Worm (Caenorhabditis elegans): ENCODE measurements around the gene F54F2.7.
A peak's percentile ranks its signal among the peaks of the same experiment; 100 is the strongest.

F54F2.7 gene

ce11 chrIII:8805815-8806214 lies 1.3 kb downstream of the F54F2.7 start:
- no peak for TF ChIP-seq unc-86 (tag; optimal IDR thresholded peaks at IDR 0.05)

- TF ChIP-seq madf-2 (tag; optimal IDR thresholded peaks at IDR 0.05) (no peak), F13H6.1 (tag; optimal IDR thresholded peaks at IDR 0.05) (peak; percentile 96), elt-4 (tag; optimal IDR thresholded peaks at IDR 0.05) (no peak), sdc-2 (tag; optimal IDR thresholded peaks at IDR 0.05) (peak; percentile 67), unc-3 (GFP tag; conservative IDR thresholded peaks at IDR 0.05) (no peak), unc-3 (tag; optimal IDR thresholded peaks at IDR 0.05) (no peak), hlh-8 (tag; optimal IDR thresholded peaks at IDR 0.05) (peak; percentile 78), fkh-10 (GFP tag; optimal IDR thresholded peaks at IDR 0.05) (peak; percentile 20), ets-4 (tag; optimal IDR thresholded peaks at IDR 0.05) (peak; percentile 85), eyg-1 (tag; optimal IDR thresholded peaks at IDR 0.05) (peak; percentile 32), fkh-6 (tag; optimal IDR thresholded peaks at IDR 0.05) (no peak), nhr-232 (tag; optimal IDR thresholded peaks at IDR 0.05) (no peak), ceh-24 (tag; optimal IDR thresholded peaks at IDR 0.05) (no peak), unc-42 (tag; optimal IDR thresholded peaks at IDR 0.05) (peak; percentile 84), ceh-48 (tag; optimal IDR thresholded peaks at IDR 0.05) (no peak), dve-1 (tag; optimal IDR thresholded peaks at IDR 0.05) (peak; percentile 98), unc-55 (GFP tag; optimal IDR thresholded peaks at IDR 0.05) (peak; percentile 99), gmeb-2 (tag; optimal IDR thresholded peaks at IDR 0.05) (no peak), ref-2 (tag; optimal IDR thresholded peaks at IDR 0.05) (peak; percentile 93), che-1 (tag; optimal IDR thresholded peaks at IDR 0.05) (peak; percentile 45), ceh-30 (tag; optimal IDR thresholded peaks at IDR 0.05) (peak; percentile 93), npax-4 (tag; optimal IDR thresholded peaks at IDR 0.05) (no peak), pros-1 (tag; optimal IDR thresholded peaks at IDR 0.05) (peak; percentile 100), T23F11.4 (GFP tag; optimal IDR thresholded peaks at IDR 0.05) (no peak), zip-5 (tag; optimal IDR thresholded peaks at IDR 0.05) (peak; percentile 50), ceh-31 (tag; optimal IDR thresholded peaks at IDR 0.05) (peak; percentile 97), K09A11.1 (tag; optimal IDR thresholded peaks at IDR 0.05; ENCODE audit: insufficient read depth) (peak; percentile 81), ceh-45 (GFP tag; IDR thresholded peaks at IDR 0.05) (no peak), hlh-15 (tag; optimal IDR thresholded peaks at IDR 0.05) (no peak), pax-1 (tag; optimal IDR thresholded peaks at IDR 0.05) (peak; percentile 95), ceh-14 (tag; optimal IDR thresholded peaks at IDR 0.05) (peak; percentile 72), K02D7.2 (tag; optimal IDR thresholded peaks at IDR 0.05) (no peak), ceh-18 (tag; optimal IDR thresholded peaks at IDR 0.05) (peak; percentile 99), unc-86 (tag; optimal IDR thresholded peaks at IDR 0.05) (peak; percentile 29), dmd-4 (tag; optimal IDR thresholded peaks at IDR 0.05; ENCODE audit: borderline replicate concordance) (peak; percentile 64), ceh-22 (tag; optimal IDR thresholded peaks at IDR 0.05) (peak; percentile 32), lim-6 (tag; optimal IDR thresholded peaks at IDR 0.05) (peak; percentile 68), pha-4 (tag; optimal IDR thresholded peaks at IDR 0.05) (no peak), C08G9.2 (tag; optimal IDR thresholded peaks at IDR 0.05) (peak; percentile 58), ztf-16 (tag; optimal IDR thresholded peaks at IDR 0.05) (peak; percentile 8), pha-2 (tag; optimal IDR thresholded peaks at IDR 0.05) (peak; percentile 63), rnt-1 (tag; optimal IDR thresholded peaks at IDR 0.05) (peak; percentile 95), tbx-7 (tag; optimal IDR thresholded peaks at IDR 0.05) (peak; percentile 16), odd-2 (tag; optimal IDR thresholded peaks at IDR 0.05) (no peak), mec-3 (tag; optimal IDR thresholded peaks at IDR 0.05; ENCODE audit: borderline replicate concordance) (no peak), ceh-6 (GFP tag; optimal IDR thresholded peaks at IDR 0.05) (no peak), fax-1 (tag; optimal IDR thresholded peaks at IDR 0.05) (peak; percentile 26), hlh-30 (tag; optimal IDR thresholded peaks at IDR 0.05; ENCODE audit: insufficient read depth) (peak; percentile 93), ceh-2 (tag; optimal IDR thresholded peaks at IDR 0.05) (peak; percentile 66)
Measured at ce11 chrIII:8801864-8802818, 5.0 kb downstream of the F54F2.7 start.
